Fruit fly (Drosophila melanogaster) whole organism, pupa: ENCODE results near the gene Osi19.

Experiments used
- CG10348 ChIP-seq: fragments of 200-800 bp; sonication (Bioruptor generic); IDR thresholded peaks from 2 replicates; pipeline ENCODE4 v1.3.6; 2022; ENCODE audit warnings: missing biosample characterization, missing genetic modification characterization
- CG12605 ChIP-seq: fragments of 200-800 bp; sonication (Bioruptor generic); IDR thresholded peaks from 2 replicates; pipeline ENCODE4 v1.3.6; 2022; ENCODE audit warnings: missing biosample characterization, missing genetic modification characterization
- CG13204 ChIP-seq: fragments of 200-800 bp; sonication (Bioruptor generic); optimal IDR thresholded peaks from 2 replicates; lab custom pipeline; 2018; ENCODE audit warnings: missing biosample characterization, mild to moderate bottlenecking, missing genetic modification characterization, moderate library complexity
- CG14655 ChIP-seq: fragments of 200-800 bp; sonication (Bioruptor generic); optimal IDR thresholded peaks from 3 replicates; lab custom pipeline; 2017; ENCODE audit warnings: mild to moderate bottlenecking, missing biosample characterization, missing genetic modification reagents, missing genetic modification characterization
- CG15710 ChIP-seq: fragments of 200-800 bp; sonication (Bioruptor generic); optimal IDR thresholded peaks from 2 replicates; lab custom pipeline; 2018; ENCODE audit warnings: missing biosample characterization, mild to moderate bottlenecking, missing genetic modification characterization, moderate library complexity
- CG17806 ChIP-seq: fragments of 200-800 bp; sonication (Bioruptor generic); optimal IDR thresholded peaks from 2 replicates; lab custom pipeline; 2018; ENCODE audit warnings: missing biosample characterization, mild to moderate bottlenecking, missing genetic modification characterization, moderate library complexity
- CG32121 ChIP-seq: fragments of 200-800 bp; sonication (Bioruptor generic); IDR thresholded peaks from 2 replicates; pipeline ENCODE4 v1.3.6; 2022; ENCODE audit warnings: missing biosample characterization, missing genetic modification characterization
- CG34367 ChIP-seq: fragments of 200-800 bp; sonication (Bioruptor generic); optimal IDR thresholded peaks from 2 replicates; lab custom pipeline; 2018; ENCODE audit warnings: missing biosample characterization, mild to moderate bottlenecking, missing genetic modification characterization
- CG4496 ChIP-seq: fragments of 200-800 bp; sonication (Bioruptor generic); IDR thresholded peaks from 3 replicates; pipeline ENCODE4 v1.3.6; 2022; ENCODE audit warnings: missing biosample characterization, missing genetic modification characterization
- CG8159 ChIP-seq: fragments of 200-800 bp; sonication (Bioruptor generic); optimal IDR thresholded peaks from 3 replicates; lab custom pipeline; 2018; ENCODE audit warnings: missing biosample characterization, mild to moderate bottlenecking, missing genetic modification characterization, moderate library complexity
- CG8301 ChIP-seq: fragments of 200-800 bp; sonication (Bioruptor generic); optimal IDR thresholded peaks from 2 replicates; lab custom pipeline; 2018; ENCODE audit warnings: missing biosample characterization, mild to moderate bottlenecking, missing genetic modification characterization
- CG9948 ChIP-seq: fragments of 200-800 bp; sonication (Bioruptor generic); optimal IDR thresholded peaks from 2 replicates; lab custom pipeline; 2018; ENCODE audit warnings: missing biosample characterization, mild to moderate bottlenecking, missing genetic modification characterization, moderate library complexity
- D1 ChIP-seq: fragments of 200-800 bp; sonication (Bioruptor generic); optimal IDR thresholded peaks from 2 replicates; lab custom pipeline; 2018; ENCODE audit warnings: missing biosample characterization, mild to moderate bottlenecking, missing genetic modification characterization, moderate library complexity
- EcR ChIP-seq: fragments of 200-800 bp; sonication (Bioruptor generic); optimal IDR thresholded peaks from 3 replicates; lab custom pipeline; 2019; ENCODE audit warnings: missing biosample characterization, missing genetic modification characterization, mild to moderate bottlenecking, moderate library complexity, missing genetic modification reagents
- Ets98B ChIP-seq: fragments of 200-800 bp; sonication (Bioruptor generic); IDR thresholded peaks from 2 replicates; pipeline ENCODE4 v1.3.6; 2022; ENCODE audit warnings: missing biosample characterization, missing genetic modification characterization
- Pif1A ChIP-seq: fragments of 200-800 bp; sonication (Bioruptor generic); optimal IDR thresholded peaks from 3 replicates; lab custom pipeline; 2016; ENCODE audit warnings: missing biosample characterization, missing genetic modification characterization
- Pif1B ChIP-seq: fragments of 200-800 bp; sonication (Bioruptor generic); optimal IDR thresholded peaks from 3 replicates; lab custom pipeline; 2016; ENCODE audit warnings: missing biosample characterization, missing genetic modification characterization
- Snoo ChIP-seq: fragments of 200-800 bp; sonication (Bioruptor generic); optimal IDR thresholded peaks from 3 replicates; lab custom pipeline; 2017; ENCODE audit warnings: missing biosample characterization, mild to moderate bottlenecking, missing genetic modification characterization, inconsistent platforms
- fd96Ca ChIP-seq: fragments of 200-800 bp; sonication (Bioruptor generic); IDR thresholded peaks from 3 replicates; pipeline ENCODE4 v1.3.6; 2022; ENCODE audit warnings: missing biosample characterization, missing genetic modification characterization
- gl ChIP-seq: fragments of 200-800 bp; sonication (Bioruptor generic); optimal IDR thresholded peaks from 2 replicates; lab custom pipeline; 2018; ENCODE audit warnings: missing biosample characterization, mild to moderate bottlenecking, missing genetic modification characterization
- rn ChIP-seq: fragments of 200-800 bp; sonication (Bioruptor generic); IDR thresholded peaks from 2 replicates; pipeline ENCODE4 v1.3.6; 2022; ENCODE audit warnings: missing biosample characterization, missing genetic modification characterization

Osi19 gene

dm6 chr3R:6309676-6310075 lies 25.5 kb upstream of the Osi19 start, which contains the start of gene CG31560:
Gene CG31560, plus strand, starts transcription at chr3R:6309976.
- TF ChIP-seq EcR (GFP tag; lab: Kevin White, UChicago) (no peak), CG9948 (tag; lab: Kevin White, UChicago) (no peak), rn (no peak), Pif1B (GFP tag; lab: Kevin White, UChicago) (no peak), Ets98B (no peak), CG17806 (no peak), Snoo (no peak), CG10348 (GFP tag; lab: Robert Waterston, UW) (no peak), CG8301 (tag; lab: Kevin White, UChicago) (no peak), CG8159 (tag; lab: Kevin White, UChicago) (no peak), CG32121 (no peak), Pif1A (GFP tag; lab: Kevin White, UChicago) (no peak), D1 (no peak), fd96Ca (GFP tag; lab: Robert Waterston, UW) (no peak), gl (no peak), CG4496 (no peak), CG14655 (GFP tag; lab: Kevin White, UChicago) (no peak)

- 0 out of 3 replicates have a peak, but pooled peaks have one; percentile 21 for TF ChIP-seq CG4496
- no peak for TF ChIP-seq CG17806
Measured at dm6 chr3R:6311641-6312259, 23.4 kb upstream of the Osi19 start, which contains the start of gene Osi17. Gene Osi17, plus strand, starts transcription at chr3R:6311772.

dm6 chr3R:6315078-6315477 lies 20.1 kb upstream of the Osi19 start:
- TF ChIP-seq CG10348 (GFP tag; lab: Robert Waterston, UW) (no peak), CG34367 (tag; lab: Kevin White, UChicago) (no peak), CG9948 (tag; lab: Kevin White, UChicago) (no peak), Snoo (no peak), CG32121 (no peak), CG15710 (no peak), CG8159 (tag; lab: Kevin White, UChicago) (no peak), fd96Ca (GFP tag; lab: Robert Waterston, UW) (no peak), Pif1A (GFP tag; lab: Kevin White, UChicago) (no peak), CG13204 (GFP tag; lab: Kevin White, UChicago) (peak; percentile 44), EcR (GFP tag; lab: Kevin White, UChicago) (peak; percentile 63), CG4496 (0 out of 3 replicates have a peak, but pooled peaks have one; percentile 44)

dm6 chr3R:6329774-6330298 lies 5.3 kb upstream of the Osi19 start, which contains the start of gene Osi18:
Gene Osi18, plus strand, starts transcription at chr3R:6330248.
- TF ChIP-seq CG32121 (no peak), CG8159 (tag; lab: Kevin White, UChicago) (no peak), Pif1A (GFP tag; lab: Kevin White, UChicago) (no peak), Ets98B (no peak), CG9948 (tag; lab: Kevin White, UChicago) (no peak), Snoo (no peak)

- TF ChIP-seq CG32121 (no peak), CG12605 (GFP tag; lab: Robert Waterston, UW) (no peak)
Measured at dm6 chr3R:6337397-6337796, 2.2 kb downstream of the Osi19 start.

- TF ChIP-seq CG8301 (tag; lab: Kevin White, UChicago) (no peak), CG34367 (tag; lab: Kevin White, UChicago) (no peak), CG4496 (no peak), CG12605 (GFP tag; lab: Robert Waterston, UW) (no peak), CG15710 (no peak), CG13204 (GFP tag; lab: Kevin White, UChicago) (no peak), CG10348 (GFP tag; lab: Robert Waterston, UW) (no peak), fd96Ca (GFP tag; lab: Robert Waterston, UW) (no peak), CG14655 (GFP tag; lab: Kevin White, UChicago) (no peak), D1 (no peak), Pif1B (GFP tag; lab: Kevin White, UChicago) (no peak), Pif1A (GFP tag; lab: Kevin White, UChicago) (no peak), CG32121 (no peak), CG17806 (no peak), Ets98B (no peak), EcR (GFP tag; lab: Kevin White, UChicago) (no peak), CG8159 (tag; lab: Kevin White, UChicago) (no peak), rn (no peak)
Measured at dm6 chr3R:6339795-6340194, 4.6 kb downstream of the Osi19 start, which contains the start of gene Osi20. Gene Osi20, plus strand, starts transcription at chr3R:6340095.

dm6 chr3R:6341668-6342067 lies 6.5 kb downstream of the Osi19 start, which contains the start of gene CG17917:
Gene CG17917, plus strand, starts transcription at chr3R:6341968.
- TF ChIP-seq fd96Ca (GFP tag; lab: Robert Waterston, UW) (no peak), CG12605 (GFP tag; lab: Robert Waterston, UW) (no peak), CG34367 (tag; lab: Kevin White, UChicago) (no peak), CG8159 (tag; lab: Kevin White, UChicago) (no peak), CG13204 (GFP tag; lab: Kevin White, UChicago) (no peak), Snoo (no peak), CG15710 (no peak), Pif1A (GFP tag; lab: Kevin White, UChicago) (no peak), gl (no peak), CG10348 (GFP tag; lab: Robert Waterston, UW) (no peak), CG4496 (no peak), EcR (GFP tag; lab: Kevin White, UChicago) (no peak), Ets98B (no peak), CG9948 (tag; lab: Kevin White, UChicago) (no peak), CG32121 (no peak), rn (no peak)
